Worm (Caenorhabditis elegans) whole organism, L3 larva: Measurements from ENCODE around the gene npl-10.

Experiments used
- R02D3.7 ChIP-seq: fragments of 150-350 bp; optimal IDR thresholded peaks from 2 replicates; lab custom pipeline; 2014; ENCODE audit warnings: missing biosample characterization, missing genetic modification characterization
- ZK546.5 ChIP-seq: sonication (generic microtip); optimal IDR thresholded peaks from 2 replicates; lab custom pipeline; 2017; ENCODE audit warnings: missing biosample characterization, missing genetic modification characterization
- aly-2 ChIP-seq: fragments of 150-350 bp; optimal IDR thresholded peaks from 2 replicates; lab custom pipeline; 2014; ENCODE audit warnings: missing biosample characterization, missing genetic modification characterization
- ama-1 ChIP-seq: fragments of 150-350 bp; optimal IDR thresholded peaks from 2 replicates; lab custom pipeline; 2018
- ceh-16 ChIP-seq: sonication (generic microtip); optimal IDR thresholded peaks from 2 replicates; lab custom pipeline; 2017; ENCODE audit warnings: missing biosample characterization, missing genetic modification characterization
- ceh-28 ChIP-seq: fragments of 150-350 bp; optimal IDR thresholded peaks from 2 replicates; lab custom pipeline; 2014; ENCODE audit warnings: missing biosample characterization, missing genetic modification reagents, missing genetic modification characterization
- ceh-82 ChIP-seq: fragments of 150-350 bp; optimal IDR thresholded peaks from 2 replicates; lab custom pipeline; 2014; ENCODE audit warnings: missing biosample characterization, missing genetic modification characterization
- ceh-9 ChIP-seq: sonication (generic microtip); optimal IDR thresholded peaks from 2 replicates; lab custom pipeline; 2018; ENCODE audit warnings: missing biosample characterization, missing genetic modification characterization
- daf-12 ChIP-seq: fragments of 150-350 bp; optimal IDR thresholded peaks from 2 replicates; lab custom pipeline; 2014; ENCODE audit warnings: missing biosample characterization, missing genetic modification reagents, missing genetic modification characterization
- egl-27 ChIP-seq: sonication (generic microtip); optimal IDR thresholded peaks from 4 replicates; lab custom pipeline; 2017; ENCODE audit warnings: missing biosample characterization, missing genetic modification reagents, missing genetic modification characterization
- egl-5 ChIP-seq: fragments of 150-350 bp; optimal IDR thresholded peaks from 2 replicates; lab custom pipeline; 2017; ENCODE audit warnings: missing biosample characterization, missing genetic modification reagents, missing genetic modification characterization, inconsistent platforms
- elt-1 ChIP-seq: fragments of 150-350 bp; optimal IDR thresholded peaks from 2 replicates; lab custom pipeline; 2014; ENCODE audit warnings: missing biosample characterization, missing genetic modification characterization
- elt-2 ChIP-seq: sonication (generic microtip); optimal IDR thresholded peaks from 2 replicates; lab custom pipeline; 2016; ENCODE audit warnings: missing genetic modification reagents, mild to moderate bottlenecking, missing genetic modification characterization, missing compliant biosample characterization
- elt-3 ChIP-seq, 3 experiments: fragments of 150-350 bp in 1 of 3; sonication (generic microtip) in 2 of 3; optimal IDR thresholded peaks; 2 replicates in 2 of 3; 4 replicates in 1 of 3; lab custom pipeline; 2014 to 2017; ENCODE audit warnings: missing biosample characterization in 3 of 3, missing genetic modification characterization in 3 of 3
- eor-1 ChIP-seq, 2 experiments: fragments of 150-350 bp; optimal IDR thresholded peaks; 2 replicates each; lab custom pipeline; 2014 to 2018; ENCODE audit warnings: missing biosample characterization in 2 of 2, missing genetic modification characterization in 2 of 2
- fkh-10 ChIP-seq: sonication (generic microtip); optimal IDR thresholded peaks from 2 replicates; lab custom pipeline; 2017; ENCODE audit warnings: missing biosample characterization, missing genetic modification reagents, missing genetic modification characterization
- fkh-2 ChIP-seq: fragments of 150-350 bp; optimal IDR thresholded peaks from 2 replicates; lab custom pipeline; 2014; ENCODE audit warnings: missing biosample characterization, missing genetic modification reagents, missing genetic modification characterization
- fos-1 ChIP-seq: fragments of 150-350 bp; optimal IDR thresholded peaks from 2 replicates; lab custom pipeline; 2014; ENCODE audit warnings: missing biosample characterization, missing genetic modification characterization
- hmg-11 ChIP-seq: sonication (generic microtip); optimal IDR thresholded peaks from 2 replicates; lab custom pipeline; 2016; ENCODE audit warnings: missing genetic modification characterization, missing compliant biosample characterization
- jun-1 ChIP-seq: fragments of 150-350 bp; optimal IDR thresholded peaks from 2 replicates; lab custom pipeline; 2014; ENCODE audit warnings: missing biosample characterization, missing genetic modification reagents, missing genetic modification characterization
- lin-15B ChIP-seq: fragments of 150-350 bp; optimal IDR thresholded peaks from 2 replicates; lab custom pipeline; 2014; ENCODE audit warnings: missing biosample characterization, missing genetic modification characterization
- lin-39 ChIP-seq: fragments of 150-350 bp; optimal IDR thresholded peaks from 2 replicates; lab custom pipeline; 2018; ENCODE audit warnings: missing biosample characterization, missing genetic modification reagents, missing genetic modification characterization
- lsy-12 ChIP-seq: sonication (generic microtip); optimal IDR thresholded peaks from 2 replicates; lab custom pipeline; 2016; ENCODE audit warnings: mild to moderate bottlenecking, missing genetic modification characterization, missing compliant biosample characterization
- mdl-1 ChIP-seq: fragments of 150-350 bp; optimal IDR thresholded peaks from 2 replicates; lab custom pipeline; 2014; ENCODE audit warnings: missing biosample characterization, missing genetic modification characterization
- mml-1 ChIP-seq: fragments of 150-350 bp; sonication (generic microtip); optimal IDR thresholded peaks from 3 replicates; lab custom pipeline; 2014; ENCODE audit warnings: missing biosample characterization, missing genetic modification characterization
- nfya-1 ChIP-seq: sonication (generic microtip); optimal IDR thresholded peaks from 2 replicates; lab custom pipeline; 2017; ENCODE audit warnings: missing genetic modification characterization, mild to moderate bottlenecking, missing compliant biosample characterization, antibody characterized with exemption, moderate library complexity; ENCODE audit not compliant: insufficient read depth
- nhr-11 ChIP-seq: fragments of 150-350 bp; optimal IDR thresholded peaks from 2 replicates; lab custom pipeline; 2014; ENCODE audit warnings: missing biosample characterization, missing genetic modification characterization
- nhr-12 ChIP-seq: fragments of 150-350 bp; optimal IDR thresholded peaks from 2 replicates; lab custom pipeline; 2014; ENCODE audit warnings: missing biosample characterization, missing genetic modification characterization
- nhr-23 ChIP-seq: fragments of 150-350 bp; optimal IDR thresholded peaks from 2 replicates; lab custom pipeline; 2014; ENCODE audit warnings: missing biosample characterization, missing genetic modification reagents, missing genetic modification characterization
- nhr-237 ChIP-seq: fragments of 150-350 bp; optimal IDR thresholded peaks from 2 replicates; lab custom pipeline; 2014; ENCODE audit warnings: missing biosample characterization, missing genetic modification characterization
- nhr-25 ChIP-seq: sonication (generic microtip); optimal IDR thresholded peaks from 2 replicates; lab custom pipeline; 2017; ENCODE audit warnings: missing biosample characterization, missing genetic modification characterization
- nhr-28 ChIP-seq: fragments of 150-350 bp; optimal IDR thresholded peaks from 2 replicates; lab custom pipeline; 2014; ENCODE audit warnings: missing biosample characterization, missing genetic modification characterization
- nhr-43 ChIP-seq: sonication (generic microtip); optimal IDR thresholded peaks from 2 replicates; lab custom pipeline; 2016; ENCODE audit warnings: mild to moderate bottlenecking, missing genetic modification characterization, missing compliant biosample characterization; ENCODE audit not compliant: poor library complexity, severe bottlenecking
- nhr-67 ChIP-seq: fragments of 150-350 bp; optimal IDR thresholded peaks from 2 replicates; lab custom pipeline; 2014; ENCODE audit warnings: missing biosample characterization, missing genetic modification characterization
- nhr-76 ChIP-seq: fragments of 150-350 bp; sonication (generic microtip); optimal IDR thresholded peaks from 5 replicates; lab custom pipeline; 2014; ENCODE audit warnings: missing biosample characterization, missing genetic modification characterization
- nhr-77 ChIP-seq: fragments of 150-350 bp; optimal IDR thresholded peaks from 2 replicates; lab custom pipeline; 2014; ENCODE audit warnings: missing biosample characterization, missing genetic modification characterization
- pha-4 ChIP-seq: fragments of 150-350 bp; optimal IDR thresholded peaks from 2 replicates; lab custom pipeline; 2014; ENCODE audit warnings: missing biosample characterization, missing genetic modification reagents, missing genetic modification characterization
- pqm-1 ChIP-seq: fragments of 150-350 bp; optimal IDR thresholded peaks from 2 replicates; lab custom pipeline; 2017; ENCODE audit warnings: missing biosample characterization, missing genetic modification characterization, inconsistent platforms
- sea-2 ChIP-seq: fragments of 150-350 bp; sonication (generic microtip); optimal IDR thresholded peaks from 4 replicates; lab custom pipeline; 2014; ENCODE audit warnings: missing biosample characterization, missing genetic modification reagents, missing genetic modification characterization
- skn-1 ChIP-seq: fragments of 150-350 bp; optimal IDR thresholded peaks from 2 replicates; lab custom pipeline; 2014; ENCODE audit warnings: missing biosample characterization, missing genetic modification characterization
- snpc-4 ChIP-seq: fragments of 150-350 bp; optimal IDR thresholded peaks from 2 replicates; lab custom pipeline; 2014; ENCODE audit warnings: missing biosample characterization, missing genetic modification characterization
- tbx-2 ChIP-seq: sonication (generic microtip); optimal IDR thresholded peaks from 2 replicates; lab custom pipeline; 2016; ENCODE audit warnings: mild to moderate bottlenecking, missing genetic modification characterization, missing compliant biosample characterization
- unc-39 ChIP-seq: sonication (generic microtip); optimal IDR thresholded peaks from 4 replicates; lab custom pipeline; 2017; ENCODE audit warnings: missing biosample characterization, missing genetic modification characterization
- unc-62 ChIP-seq: fragments of 150-350 bp; sonication (generic microtip); optimal IDR thresholded peaks from 4 replicates; lab custom pipeline; 2014; ENCODE audit warnings: missing biosample characterization, missing genetic modification reagents, missing genetic modification characterization
- zag-1 ChIP-seq: fragments of 150-350 bp; optimal IDR thresholded peaks from 2 replicates; lab custom pipeline; 2014; ENCODE audit warnings: missing biosample characterization, missing genetic modification characterization
- ztf-11 ChIP-seq: fragments of 150-350 bp; optimal IDR thresholded peaks from 2 replicates; lab custom pipeline; 2014; ENCODE audit warnings: missing biosample characterization, missing genetic modification characterization
- ztf-4 ChIP-seq: fragments of 150-350 bp; optimal IDR thresholded peaks from 2 replicates; lab custom pipeline; 2014; ENCODE audit warnings: missing biosample characterization, missing genetic modification characterization

Gene npl-10

ce11 chrIII:3921646-3922328 lies 13.9 kb downstream of the npl-10 start, which contains the start of the genes metl-6 and nit-1:
metl-6 (minus strand) TSS chrIII:3921711.
nit-1 (plus strand) TSS chrIII:3922207.
- TF ChIP-seq nhr-25 (tag; lab: Kevin White, UChicago) (peak; percentile 13), nhr-43 (peak; percentile 51), nfya-1 (peak; percentile 7), skn-1 (tag; lab: Kevin White, UChicago) (peak; percentile 6), pha-4 (peak; percentile 26), elt-2 (tag; lab: Kevin White, UChicago) (peak; percentile 17), pqm-1 (tag; lab: Kevin White, UChicago) (peak; percentile 40), lin-15B (tag; lab: Kevin White, UChicago) (peak; percentile 11), ceh-16 (tag; lab: Kevin White, UChicago) (no peak), ztf-4 (no peak)

ce11 chrIII:3918569-3918968 lies 17.1 kb downstream of the npl-10 start, which contains the start of gene ZK1058.3:
ZK1058.3 (plus strand) TSS chrIII:3918869.
- TF ChIP-seq ceh-16 (tag; lab: Kevin White, UChicago) (no peak), mdl-1 (tag; lab: Kevin White, UChicago) (no peak), zag-1 (tag; lab: Kevin White, UChicago) (no peak)

- TF ChIP-seq nhr-237 (tag; lab: Kevin White, UChicago): no peak
- no peak for TF ChIP-seq unc-39 (tag; lab: Kevin White, UChicago)
- TF ChIP-seq elt-2 (tag; lab: Kevin White, UChicago): peak; percentile 37
- peak; percentile 64 for TF ChIP-seq snpc-4 (tag; lab: Kevin White, UChicago)
- no peak for TF ChIP-seq egl-27
- TF ChIP-seq nhr-77 (tag; lab: Kevin White, UChicago): no peak
- no peak for TF ChIP-seq ceh-16 (tag; lab: Kevin White, UChicago)
- no peak for TF ChIP-seq aly-2
- TF ChIP-seq mdl-1 (tag; lab: Kevin White, UChicago): no peak
- peak; percentile 74 for TF ChIP-seq nfya-1
- no peak for TF ChIP-seq ceh-9 (tag; lab: Kevin White, UChicago)
- TF ChIP-seq elt-1 (tag; lab: Kevin White, UChicago): no peak
- TF ChIP-seq elt-3 (tag; optimal IDR thresholded peaks at IDR 0.05; lab: Kevin White, UChicago): no peak
- no peak for TF ChIP-seq nhr-12 (tag; lab: Kevin White, UChicago)
- no peak for TF ChIP-seq ceh-82 (tag; lab: Kevin White, UChicago)
- no peak for TF ChIP-seq ama-1 (lab: Kevin White, UChicago)
- TF ChIP-seq egl-5: no peak
- TF ChIP-seq pha-4: peak; percentile 86
- TF ChIP-seq R02D3.7 (tag; lab: Kevin White, UChicago): peak; percentile 13
- no peak for TF ChIP-seq sea-2
- no peak for TF ChIP-seq ztf-11 (tag; lab: Kevin White, UChicago)
- no peak for TF ChIP-seq fkh-10 (GFP tag; lab: Kevin White, UChicago)
- no peak for TF ChIP-seq eor-1 (tag; optimal IDR thresholded peaks at IDR 0.05; lab: Kevin White, UChicago)
- no peak for TF ChIP-seq jun-1 (tag; lab: Kevin White, UChicago)
- TF ChIP-seq nhr-23 (tag; lab: Kevin White, UChicago): peak; percentile 28
- TF ChIP-seq nhr-25 (tag; lab: Kevin White, UChicago): peak; percentile 22
- TF ChIP-seq ZK546.5 (tag; lab: Kevin White, UChicago): no peak
- TF ChIP-seq lsy-12 (tag; lab: Kevin White, UChicago): no peak
- no peak for TF ChIP-seq nhr-76
- peak; percentile 61 for TF ChIP-seq lin-39 (tag; lab: Kevin White, UChicago)
- no peak for TF ChIP-seq ztf-4
- no peak for TF ChIP-seq fos-1 (tag; lab: Kevin White, UChicago)
- TF ChIP-seq skn-1 (tag; lab: Kevin White, UChicago): peak; percentile 26
- TF ChIP-seq unc-62 (GFP tag; lab: Kevin White, UChicago): no peak
- TF ChIP-seq fkh-2 (tag; lab: Kevin White, UChicago): no peak
- no peak for TF ChIP-seq nhr-28 (tag; lab: Kevin White, UChicago)
- TF ChIP-seq ceh-28 (tag; lab: Kevin White, UChicago): no peak
- no peak for TF ChIP-seq mml-1 (tag; lab: Kevin White, UChicago)
- TF ChIP-seq pqm-1 (tag; lab: Kevin White, UChicago): no peak
- no peak for TF ChIP-seq daf-12 (tag; lab: Kevin White, UChicago)
- no peak for TF ChIP-seq nhr-67 (tag; lab: Kevin White, UChicago)
- TF ChIP-seq zag-1 (tag; lab: Kevin White, UChicago): no peak
- no peak for TF ChIP-seq nhr-11
- no peak for TF ChIP-seq tbx-2 (tag; lab: Kevin White, UChicago)
- TF ChIP-seq nhr-43: peak; percentile 50
- TF ChIP-seq lin-15B (tag; lab: Kevin White, UChicago): peak; percentile 30
- peak; percentile 83 for TF ChIP-seq hmg-11
These were observed 19.1 kb downstream of the npl-10 start, which contains the start of gene ccdc-47 for ce11 chrIII:3916624-3917023. ccdc-47 (plus strand) TSS chrIII:3916967.
